Worm (Caenorhabditis elegans): Measurements from ENCODE around the gene xpo-1.

xpo-1 gene

ce11 chrV:7847170-7847569 is 42.3 kb downstream of the xpo-1 start, which contains the start of gene memo-1:
TSS of gene memo-1 (minus strand) at chrV:7847171.
- no peak for TF ChIP-seq elt-3 (tag; optimal IDR thresholded peaks at IDR 0.05)
- TF ChIP-seq hlh-1 (tag; optimal IDR thresholded peaks at IDR 0.05) = no peak
- TF ChIP-seq unc-39 (tag; optimal IDR thresholded peaks at IDR 0.05) = no peak

DNA sequence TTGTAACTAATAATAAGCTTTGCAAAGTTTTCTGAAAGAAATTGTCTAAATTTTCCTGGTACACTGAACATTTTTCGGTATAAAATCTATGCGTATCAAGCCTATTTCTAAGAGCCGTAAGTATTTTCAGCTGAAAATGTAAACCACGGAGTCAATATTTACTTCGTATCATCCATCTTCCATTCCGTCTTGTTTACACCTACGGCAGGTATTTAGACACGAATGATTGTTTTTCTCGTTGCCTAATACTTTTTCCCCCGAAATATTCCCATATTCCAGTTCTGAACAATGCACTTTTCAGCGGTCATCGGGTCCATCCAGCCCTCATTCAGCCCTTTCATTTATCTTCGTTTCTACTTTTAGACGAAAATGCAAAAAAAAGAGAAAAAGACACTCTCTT is 42.8 kb downstream of the xpo-1 start:
- no peak for TF ChIP-seq lin-32 (GFP tag; optimal IDR thresholded peaks at IDR 0.05)
- TF ChIP-seq pha-4 (tag; optimal IDR thresholded peaks at IDR 0.05) = peak; percentile 62

DNA sequence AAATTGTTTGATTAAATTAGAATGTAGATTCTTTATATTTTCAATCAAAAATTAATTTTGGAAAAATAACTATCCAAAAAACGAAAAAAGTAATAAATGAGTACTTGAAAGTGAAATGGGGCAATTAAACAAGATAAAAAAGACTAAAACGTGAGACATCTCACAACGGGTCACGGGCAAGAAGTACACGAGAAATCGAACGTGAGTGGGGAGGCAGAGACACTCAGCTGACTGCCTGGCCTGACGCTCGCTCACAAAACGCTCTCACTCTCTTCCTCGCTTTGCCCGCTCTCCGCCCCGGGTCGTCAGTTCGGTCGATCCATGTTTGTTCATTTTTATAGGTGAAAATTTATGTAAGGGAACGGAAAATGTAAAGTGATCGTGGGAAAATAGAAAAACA is 43.4 kb downstream of the xpo-1 start:
- TF ChIP-seq tbx-8 (GFP tag; optimal IDR thresholded peaks at IDR 0.05) = no peak
- TF ChIP-seq sptf-1 (tag; optimal IDR thresholded peaks at IDR 0.05) = peak; percentile 56

ce11 chrV:7852078-7852477 is 47.2 kb downstream of the xpo-1 start:
- no peak for TF ChIP-seq mls-2 (tag; optimal IDR thresholded peaks at IDR 0.05)
- no peak for TF ChIP-seq ztf-11 (tag; optimal IDR thresholded peaks at IDR 0.05)
- no peak for TF ChIP-seq sem-2 (GFP tag; optimal IDR thresholded peaks at IDR 0.05)
- no peak for TF ChIP-seq zip-8 (tag; optimal IDR thresholded peaks at IDR 0.05)
- no peak for TF ChIP-seq mep-1 (tag; optimal IDR thresholded peaks at IDR 0.05)
- TF ChIP-seq nhr-76 (tag; optimal IDR thresholded peaks at IDR 0.05) = no peak
- TF ChIP-seq pha-4 (tag; optimal IDR thresholded peaks at IDR 0.05) = no peak
- TF ChIP-seq nhr-2 (tag; optimal IDR thresholded peaks at IDR 0.05) = no peak
- TF ChIP-seq lin-32 (GFP tag; optimal IDR thresholded peaks at IDR 0.05) = no peak
- no peak for TF ChIP-seq snpc-4 (tag; optimal IDR thresholded peaks at IDR 0.05)
- no peak for TF ChIP-seq cnd-1 (tag; optimal IDR thresholded peaks at IDR 0.05)
- no peak for TF ChIP-seq ces-1 (GFP tag; optimal IDR thresholded peaks at IDR 0.05)
- no peak for TF ChIP-seq sptf-1 (tag; optimal IDR thresholded peaks at IDR 0.05)
- no peak for TF ChIP-seq tbx-8 (GFP tag; optimal IDR thresholded peaks at IDR 0.05)
- TF ChIP-seq unc-120 (tag; optimal IDR thresholded peaks at IDR 0.05; ENCODE audit: poor library complexity, severe bottlenecking) = no peak
- TF ChIP-seq lsy-2 (tag; optimal IDR thresholded peaks at IDR 0.05) = no peak
- TF ChIP-seq unc-39 (tag; optimal IDR thresholded peaks at IDR 0.05) = no peak
- TF ChIP-seq elt-3 (tag; optimal IDR thresholded peaks at IDR 0.05) = no peak

- TF ChIP-seq nhr-237 (tag; optimal IDR thresholded peaks at IDR 0.05) = no peak
- no peak for TF ChIP-seq nhr-76 (tag; optimal IDR thresholded peaks at IDR 0.05)
- TF ChIP-seq ces-1 (GFP tag; optimal IDR thresholded peaks at IDR 0.05) = peak; percentile 11
- TF ChIP-seq mep-1 (tag; optimal IDR thresholded peaks at IDR 0.05) = peak; percentile 27
- TF ChIP-seq hlh-1 (tag; optimal IDR thresholded peaks at IDR 0.05) = no peak
These were observed 49.0 kb downstream of the xpo-1 start for ce11 chrV:7853900-7854299.

- no peak for TF ChIP-seq M03D4.4 (tag; optimal IDR thresholded peaks at IDR 0.05)
- TF ChIP-seq ceh-39 (tag; optimal IDR thresholded peaks at IDR 0.05) = no peak
- no peak for TF ChIP-seq sptf-1 (tag; optimal IDR thresholded peaks at IDR 0.05)
- TF ChIP-seq flh-1 (GFP tag; optimal IDR thresholded peaks at IDR 0.05) = no peak
- TF ChIP-seq ham-2 (GFP tag; optimal IDR thresholded peaks at IDR 0.05) = peak; percentile 66
- TF ChIP-seq ceh-43 (GFP tag; optimal IDR thresholded peaks at IDR 0.05) = no peak
- peak; percentile 47 for TF ChIP-seq unc-120 (tag; optimal IDR thresholded peaks at IDR 0.05; ENCODE audit: poor library complexity, severe bottlenecking)
- peak; percentile 51 for TF ChIP-seq lsy-2 (tag; optimal IDR thresholded peaks at IDR 0.05)
- TF ChIP-seq sem-2 (GFP tag; optimal IDR thresholded peaks at IDR 0.05) = no peak
- TF ChIP-seq unc-62 (GFP tag; optimal IDR thresholded peaks at IDR 0.05) = peak; percentile 46
- peak; percentile 75 for TF ChIP-seq pha-4 (tag; optimal IDR thresholded peaks at IDR 0.05)
- TF ChIP-seq mep-1 (tag; optimal IDR thresholded peaks at IDR 0.05) = peak; percentile 58
- TF ChIP-seq nhr-237 (tag; optimal IDR thresholded peaks at IDR 0.05) = peak; percentile 49
- peak; percentile 49 for TF ChIP-seq ces-1 (GFP tag; optimal IDR thresholded peaks at IDR 0.05)
- TF ChIP-seq mls-2 (tag; optimal IDR thresholded peaks at IDR 0.05) = no peak
- peak; percentile 2 for TF ChIP-seq blmp-1 (tag; optimal IDR thresholded peaks at IDR 0.05)
These were observed 49.7 kb downstream of the xpo-1 start, which contains the start of the genes C37C3.9 and C37C3.18 for ce11 chrV:7854603-7855002. TSS of gene C37C3.9 (minus strand) at chrV:7854700. TSS of gene C37C3.18 (plus strand) at chrV:7854993.

ce11 chrV:7855382-7855994 is 50.6 kb downstream of the xpo-1 start, which contains the start of gene C37C3.2:
TSS of gene C37C3.2 (plus strand) at chrV:7855944.
- TF ChIP-seq mab-5 (tag; optimal IDR thresholded peaks at IDR 0.05) (no peak), mls-2 (tag; optimal IDR thresholded peaks at IDR 0.05) (no peak), nhr-76 (tag; optimal IDR thresholded peaks at IDR 0.05) (no peak), elt-3 (tag; optimal IDR thresholded peaks at IDR 0.05) (no peak), sem-2 (GFP tag; optimal IDR thresholded peaks at IDR 0.05) (no peak), flh-1 (GFP tag; optimal IDR thresholded peaks at IDR 0.05) (no peak), elt-1 (tag; optimal IDR thresholded peaks at IDR 0.05; ENCODE audit: borderline replicate concordance, insufficient read depth) (no peak)
